Worm (Caenorhabditis elegans) whole organism, dauer: ENCODE data around the gene srd-45.

Experiments used
- unc-62 ChIP-seq: sonication (generic microtip); optimal IDR thresholded peaks from 2 replicates; lab custom pipeline; 2017; ENCODE audit warnings: missing biosample characterization, missing genetic modification reagents, missing genetic modification characterization

The srd-45 gene

ce11 chrX:12352872-12353271, 24.1 kb downstream of the srd-45 start, which contains the start of gene F42F12.4:
TSS of gene F42F12.4 (minus strand) at chrX:12352947.
- no peak for TF ChIP-seq unc-62 (GFP tag; lab: Kevin White, UChicago)

ce11 chrX:12356581-12356980, 27.8 kb downstream of the srd-45 start, which contains the start of gene nspc-12:
TSS of gene nspc-12 (minus strand) at chrX:12356681.
- no peak for TF ChIP-seq unc-62 (GFP tag; lab: Kevin White, UChicago)

ce11 chrX:12357127-12357526, 28.4 kb downstream of the srd-45 start, which contains the start of gene nspc-13:
TSS of gene nspc-13 (plus strand) at chrX:12357427.
- TF ChIP-seq unc-62 (GFP tag; lab: Kevin White, UChicago), result no peak

ce11 chrX:12358957-12359356, 30.2 kb downstream of the srd-45 start, which contains the start of gene nspc-14:
TSS of gene nspc-14 (minus strand) at chrX:12359057.
- no peak for TF ChIP-seq unc-62 (GFP tag; lab: Kevin White, UChicago)

ce11 chrX:12360444-12360843, 31.7 kb downstream of the srd-45 start, which contains the start of the genes nspc-15 and F19H6.6:
TSS of gene nspc-15 (plus strand) at chrX:12360744.
TSS of gene F19H6.6 (plus strand) at chrX:12360827.
- no peak for TF ChIP-seq unc-62 (GFP tag; lab: Kevin White, UChicago)

ce11 chrX:12362951-12363486, 34.2 kb downstream of the srd-45 start:
- peak; percentile 33 for TF ChIP-seq unc-62 (GFP tag; lab: Kevin White, UChicago)

ce11 chrX:12364804-12365203, 36.0 kb downstream of the srd-45 start, which contains the start of gene F19H6.5:
TSS of gene F19H6.5 (minus strand) at chrX:12364904.
- TF ChIP-seq unc-62 (GFP tag; lab: Kevin White, UChicago), result no peak

- TF ChIP-seq unc-62 (GFP tag; lab: Kevin White, UChicago), result no peak
Observed at ce11 chrX:12365388-12365787, 36.6 kb downstream of the srd-45 start, which contains the start of gene F19H6.4. TSS of gene F19H6.4 (plus strand) at chrX:12365688.

ce11 chrX:12367498-12367897, 38.7 kb downstream of the srd-45 start:
- no peak for TF ChIP-seq unc-62 (GFP tag; lab: Kevin White, UChicago)

ce11 chrX:12371321-12371720, 42.5 kb downstream of the srd-45 start, which contains the start of gene rif-1.2:
TSS of gene rif-1.2 (minus strand) at chrX:12371421.
- TF ChIP-seq unc-62 (GFP tag; lab: Kevin White, UChicago), result no peak

- no peak for TF ChIP-seq unc-62 (GFP tag; lab: Kevin White, UChicago)
Observed at ce11 chrX:12375783-12376182, 47.0 kb downstream of the srd-45 start.

- TF ChIP-seq unc-62 (GFP tag; lab: Kevin White, UChicago), result no peak
Observed at ce11 chrX:12378293-12378692, 49.5 kb downstream of the srd-45 start, which contains the start of gene glb-13. TSS of gene glb-13 (minus strand) at chrX:12378393.
